Worm (Caenorhabditis elegans): ENCODE results near the gene ent-5.

- TF ChIP-seq W03F9.2 (tag; optimal IDR thresholded peaks at IDR 0.05) (no peak), him-1 (tag; optimal IDR thresholded peaks at IDR 0.05) (no peak)
Observed at ce11 chrX:4628350-4628749, 20.6 kb downstream of the ent-5 start.

Measured in whole organism, L4/young adult.